Worm (Caenorhabditis elegans) whole organism, L3 larva: ENCODE results near the gene rgs-5.

ENCODE experiments used
- R02D3.7 ChIP-seq: fragments of 150-350 bp; optimal IDR thresholded peaks from 2 replicates; lab custom pipeline; 2014; ENCODE audit warnings: missing biosample characterization, missing genetic modification characterization
- ZK546.5 ChIP-seq: sonication (generic microtip); optimal IDR thresholded peaks from 2 replicates; lab custom pipeline; 2017; ENCODE audit warnings: missing biosample characterization, missing genetic modification characterization
- ama-1 ChIP-seq: fragments of 150-350 bp; optimal IDR thresholded peaks from 2 replicates; lab custom pipeline; 2018
- ceh-16 ChIP-seq: sonication (generic microtip); optimal IDR thresholded peaks from 2 replicates; lab custom pipeline; 2017; ENCODE audit warnings: missing biosample characterization, missing genetic modification characterization
- ceh-28 ChIP-seq: fragments of 150-350 bp; optimal IDR thresholded peaks from 2 replicates; lab custom pipeline; 2014; ENCODE audit warnings: missing biosample characterization, missing genetic modification reagents, missing genetic modification characterization
- ceh-82 ChIP-seq: fragments of 150-350 bp; optimal IDR thresholded peaks from 2 replicates; lab custom pipeline; 2014; ENCODE audit warnings: missing biosample characterization, missing genetic modification characterization
- ceh-9 ChIP-seq: sonication (generic microtip); optimal IDR thresholded peaks from 2 replicates; lab custom pipeline; 2018; ENCODE audit warnings: missing biosample characterization, missing genetic modification characterization
- daf-12 ChIP-seq: fragments of 150-350 bp; optimal IDR thresholded peaks from 2 replicates; lab custom pipeline; 2014; ENCODE audit warnings: missing biosample characterization, missing genetic modification reagents, missing genetic modification characterization
- elt-1 ChIP-seq: fragments of 150-350 bp; optimal IDR thresholded peaks from 2 replicates; lab custom pipeline; 2014; ENCODE audit warnings: missing biosample characterization, missing genetic modification characterization
- elt-2 ChIP-seq: sonication (generic microtip); optimal IDR thresholded peaks from 2 replicates; lab custom pipeline; 2016; ENCODE audit warnings: missing genetic modification reagents, mild to moderate bottlenecking, missing genetic modification characterization, missing compliant biosample characterization
- elt-3 ChIP-seq, 3 experiments: fragments of 150-350 bp in 1 of 3; sonication (generic microtip) in 2 of 3; optimal IDR thresholded peaks; 2 replicates in 2 of 3; 4 replicates in 1 of 3; lab custom pipeline; 2014 to 2017; ENCODE audit warnings: missing biosample characterization in 3 of 3, missing genetic modification characterization in 3 of 3
- fkh-10 ChIP-seq: sonication (generic microtip); optimal IDR thresholded peaks from 2 replicates; lab custom pipeline; 2017; ENCODE audit warnings: missing biosample characterization, missing genetic modification reagents, missing genetic modification characterization
- fkh-2 ChIP-seq: fragments of 150-350 bp; optimal IDR thresholded peaks from 2 replicates; lab custom pipeline; 2014; ENCODE audit warnings: missing biosample characterization, missing genetic modification reagents, missing genetic modification characterization
- fos-1 ChIP-seq: fragments of 150-350 bp; optimal IDR thresholded peaks from 2 replicates; lab custom pipeline; 2014; ENCODE audit warnings: missing biosample characterization, missing genetic modification characterization
- hmg-11 ChIP-seq: sonication (generic microtip); optimal IDR thresholded peaks from 2 replicates; lab custom pipeline; 2016; ENCODE audit warnings: missing genetic modification characterization, missing compliant biosample characterization
- jun-1 ChIP-seq: fragments of 150-350 bp; optimal IDR thresholded peaks from 2 replicates; lab custom pipeline; 2014; ENCODE audit warnings: missing biosample characterization, missing genetic modification reagents, missing genetic modification characterization
- lin-15B ChIP-seq: fragments of 150-350 bp; optimal IDR thresholded peaks from 2 replicates; lab custom pipeline; 2014; ENCODE audit warnings: missing biosample characterization, missing genetic modification characterization
- lin-39 ChIP-seq: fragments of 150-350 bp; optimal IDR thresholded peaks from 2 replicates; lab custom pipeline; 2018; ENCODE audit warnings: missing biosample characterization, missing genetic modification reagents, missing genetic modification characterization
- lsy-12 ChIP-seq: sonication (generic microtip); optimal IDR thresholded peaks from 2 replicates; lab custom pipeline; 2016; ENCODE audit warnings: mild to moderate bottlenecking, missing genetic modification characterization, missing compliant biosample characterization
- mml-1 ChIP-seq: fragments of 150-350 bp; sonication (generic microtip); optimal IDR thresholded peaks from 3 replicates; lab custom pipeline; 2014; ENCODE audit warnings: missing biosample characterization, missing genetic modification characterization
- nfya-1 ChIP-seq: sonication (generic microtip); optimal IDR thresholded peaks from 2 replicates; lab custom pipeline; 2017; ENCODE audit warnings: missing genetic modification characterization, mild to moderate bottlenecking, missing compliant biosample characterization, antibody characterized with exemption, moderate library complexity; ENCODE audit not compliant: insufficient read depth
- nhr-11 ChIP-seq: fragments of 150-350 bp; optimal IDR thresholded peaks from 2 replicates; lab custom pipeline; 2014; ENCODE audit warnings: missing biosample characterization, missing genetic modification characterization
- nhr-12 ChIP-seq: fragments of 150-350 bp; optimal IDR thresholded peaks from 2 replicates; lab custom pipeline; 2014; ENCODE audit warnings: missing biosample characterization, missing genetic modification characterization
- nhr-23 ChIP-seq: fragments of 150-350 bp; optimal IDR thresholded peaks from 2 replicates; lab custom pipeline; 2014; ENCODE audit warnings: missing biosample characterization, missing genetic modification reagents, missing genetic modification characterization
- nhr-237 ChIP-seq: fragments of 150-350 bp; optimal IDR thresholded peaks from 2 replicates; lab custom pipeline; 2014; ENCODE audit warnings: missing biosample characterization, missing genetic modification characterization
- nhr-25 ChIP-seq: sonication (generic microtip); optimal IDR thresholded peaks from 2 replicates; lab custom pipeline; 2017; ENCODE audit warnings: missing biosample characterization, missing genetic modification characterization
- nhr-43 ChIP-seq: sonication (generic microtip); optimal IDR thresholded peaks from 2 replicates; lab custom pipeline; 2016; ENCODE audit warnings: mild to moderate bottlenecking, missing genetic modification characterization, missing compliant biosample characterization; ENCODE audit not compliant: poor library complexity, severe bottlenecking
- nhr-67 ChIP-seq: fragments of 150-350 bp; optimal IDR thresholded peaks from 2 replicates; lab custom pipeline; 2014; ENCODE audit warnings: missing biosample characterization, missing genetic modification characterization
- nhr-77 ChIP-seq: fragments of 150-350 bp; optimal IDR thresholded peaks from 2 replicates; lab custom pipeline; 2014; ENCODE audit warnings: missing biosample characterization, missing genetic modification characterization
- pha-4 ChIP-seq: fragments of 150-350 bp; optimal IDR thresholded peaks from 2 replicates; lab custom pipeline; 2014; ENCODE audit warnings: missing biosample characterization, missing genetic modification reagents, missing genetic modification characterization
- pqm-1 ChIP-seq: fragments of 150-350 bp; optimal IDR thresholded peaks from 2 replicates; lab custom pipeline; 2017; ENCODE audit warnings: missing biosample characterization, missing genetic modification characterization, inconsistent platforms
- snpc-4 ChIP-seq: fragments of 150-350 bp; optimal IDR thresholded peaks from 2 replicates; lab custom pipeline; 2014; ENCODE audit warnings: missing biosample characterization, missing genetic modification characterization
- unc-39 ChIP-seq: sonication (generic microtip); optimal IDR thresholded peaks from 4 replicates; lab custom pipeline; 2017; ENCODE audit warnings: missing biosample characterization, missing genetic modification characterization
- unc-62 ChIP-seq: fragments of 150-350 bp; sonication (generic microtip); optimal IDR thresholded peaks from 4 replicates; lab custom pipeline; 2014; ENCODE audit warnings: missing biosample characterization, missing genetic modification reagents, missing genetic modification characterization
- zag-1 ChIP-seq: fragments of 150-350 bp; optimal IDR thresholded peaks from 2 replicates; lab custom pipeline; 2014; ENCODE audit warnings: missing biosample characterization, missing genetic modification characterization
- ztf-11 ChIP-seq: fragments of 150-350 bp; optimal IDR thresholded peaks from 2 replicates; lab custom pipeline; 2014; ENCODE audit warnings: missing biosample characterization, missing genetic modification characterization
- ztf-4 ChIP-seq: fragments of 150-350 bp; optimal IDR thresholded peaks from 2 replicates; lab custom pipeline; 2014; ENCODE audit warnings: missing biosample characterization, missing genetic modification characterization

rgs-5 gene

DNA sequence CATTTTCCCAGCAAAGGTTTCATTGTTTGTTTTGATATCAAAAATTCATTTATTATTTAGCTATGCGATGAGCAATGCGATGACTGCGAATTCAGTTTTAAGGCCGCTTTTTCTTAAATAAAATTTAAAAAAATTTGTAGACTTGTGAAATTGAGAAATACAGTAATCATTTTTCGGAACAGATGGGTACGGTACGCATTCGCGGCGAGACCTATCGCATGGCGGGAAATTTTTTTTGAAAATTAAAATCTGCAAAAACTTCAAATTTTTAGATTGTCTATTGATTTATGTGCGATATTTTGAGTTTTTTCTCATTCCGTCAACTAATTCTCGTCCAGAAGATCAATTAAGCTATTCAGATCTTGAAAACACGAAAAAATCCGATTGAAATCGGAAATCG lies 34.8 kb upstream of the rgs-5 start:
- TF ChIP-seq nhr-11, result no peak
- no peak for TF ChIP-seq nhr-67 (tag; lab: Kevin White, UChicago)
- TF ChIP-seq nhr-77 (tag; lab: Kevin White, UChicago), result no peak
- no peak for TF ChIP-seq nhr-43
- TF ChIP-seq, all 47 proteins: peak for 0

DNA sequence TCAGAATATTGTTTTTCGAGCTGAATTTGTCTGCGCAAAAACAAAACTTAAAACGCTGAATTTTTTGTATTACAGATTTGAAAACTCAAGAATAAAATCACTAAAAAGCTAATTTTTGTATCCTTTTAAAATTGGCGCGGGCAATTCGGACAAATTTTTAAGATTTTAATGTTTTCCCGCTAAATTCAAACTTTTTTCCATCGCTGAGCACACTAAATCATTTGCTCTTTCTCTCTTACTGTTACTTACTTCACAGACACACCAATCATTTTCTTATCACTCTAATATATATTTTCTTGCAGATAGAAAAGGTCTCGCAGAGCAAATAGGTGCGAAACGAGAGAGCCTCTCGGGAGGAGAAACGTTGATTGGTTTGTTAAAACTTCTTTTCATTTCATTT lies 34.4 kb upstream of the rgs-5 start, which contains the start of gene par-3:
TSS of gene par-3 (plus strand) at position 301 of the 400 bp plus-strand sequence.
- TF ChIP-seq ztf-4, result no peak
- TF ChIP-seq ceh-9, result no peak
- TF ChIP-seq nhr-77 (tag; lab: Kevin White, UChicago), result no peak
- TF ChIP-seq lsy-12 (tag; lab: Kevin White, UChicago), result no peak
- TF ChIP-seq nfya-1 (tag; lab: Kevin White, UChicago), result no peak
- no peak for TF ChIP-seq nhr-43
- TF ChIP-seq nhr-237 (tag; lab: Kevin White, UChicago), result no peak
- TF ChIP-seq lin-39 (tag; lab: Kevin White, UChicago), result no peak
- no peak for TF ChIP-seq fkh-2 (tag; lab: Kevin White, UChicago)
- no peak for TF ChIP-seq ceh-16 (tag; lab: Kevin White, UChicago)
- TF ChIP-seq lin-15B (tag; lab: Kevin White, UChicago), result no peak
- no peak for TF ChIP-seq daf-12 (tag; lab: Kevin White, UChicago)
- TF ChIP-seq unc-62, result no peak
- TF ChIP-seq ztf-11 (tag; lab: Kevin White, UChicago), result no peak
- TF ChIP-seq ceh-28 (tag; lab: Kevin White, UChicago), result no peak
- no peak for TF ChIP-seq jun-1 (tag; lab: Kevin White, UChicago)
- TF ChIP-seq ZK546.5 (tag; lab: Kevin White, UChicago), result no peak
- no peak for TF ChIP-seq ceh-82 (tag; lab: Kevin White, UChicago)
- TF ChIP-seq, all 47 proteins: peak for 0

DNA sequence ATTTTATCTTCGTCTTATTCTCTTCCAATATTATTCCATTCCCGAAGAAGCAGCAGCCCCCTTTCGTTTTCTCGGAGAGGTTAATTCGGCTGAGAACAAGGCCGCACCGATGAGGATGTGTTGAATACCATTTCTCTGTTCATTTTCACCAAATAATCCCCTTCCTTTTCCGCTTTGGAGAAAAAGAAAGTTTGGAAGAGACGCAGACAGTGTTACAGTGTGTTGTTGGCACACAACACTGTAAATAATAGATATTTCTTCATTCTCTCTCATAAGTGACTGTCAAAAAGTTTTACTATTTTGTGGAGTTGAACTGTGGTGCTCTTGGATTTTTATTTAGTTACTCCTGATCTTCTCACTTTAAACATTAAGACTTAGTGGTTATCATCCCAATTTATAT lies 33.1 kb upstream of the rgs-5 start:
- TF ChIP-seq unc-39 (tag; lab: Kevin White, UChicago) (no peak), nhr-25 (tag; lab: Kevin White, UChicago) (peak; percentile 58), ceh-28 (tag; lab: Kevin White, UChicago) (no peak), nhr-12 (tag; lab: Kevin White, UChicago) (no peak), elt-3 (tag; optimal IDR thresholded peaks at IDR 0.05; lab: Kevin White, UChicago) (no peak), pha-4 (tag; lab: Kevin White, UChicago) (peak; percentile 86)

DNA sequence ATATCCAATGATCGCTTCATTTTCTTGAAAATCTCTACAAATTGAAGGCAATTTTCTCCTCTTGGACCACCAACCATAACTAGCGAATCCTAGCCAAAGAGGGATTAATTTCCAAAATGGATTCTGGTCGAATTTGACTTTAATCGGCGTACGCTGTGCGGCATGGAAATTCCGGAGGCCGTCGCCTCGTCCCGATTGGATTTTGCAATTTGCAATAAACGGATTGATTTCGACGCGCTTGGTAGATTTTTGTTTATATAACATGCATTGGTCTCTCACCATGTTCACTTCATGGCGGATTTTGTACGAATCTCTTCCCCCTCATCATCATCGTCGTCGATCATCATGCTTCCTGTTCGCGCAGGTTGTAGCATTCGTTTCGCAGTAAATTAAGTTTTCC lies 32.6 kb upstream of the rgs-5 start:
- TF ChIP-seq nhr-23 (tag; lab: Kevin White, UChicago) (no peak), elt-2 (tag; lab: Kevin White, UChicago) (no peak), ceh-28 (tag; lab: Kevin White, UChicago) (no peak), zag-1 (no peak), jun-1 (tag; lab: Kevin White, UChicago) (no peak), nfya-1 (tag; lab: Kevin White, UChicago) (no peak), snpc-4 (no peak), ceh-9 (no peak), ZK546.5 (tag; lab: Kevin White, UChicago) (no peak), R02D3.7 (no peak), mml-1 (tag; lab: Kevin White, UChicago) (no peak), pha-4 (tag; lab: Kevin White, UChicago) (no peak), ceh-16 (tag; lab: Kevin White, UChicago) (no peak)

DNA sequence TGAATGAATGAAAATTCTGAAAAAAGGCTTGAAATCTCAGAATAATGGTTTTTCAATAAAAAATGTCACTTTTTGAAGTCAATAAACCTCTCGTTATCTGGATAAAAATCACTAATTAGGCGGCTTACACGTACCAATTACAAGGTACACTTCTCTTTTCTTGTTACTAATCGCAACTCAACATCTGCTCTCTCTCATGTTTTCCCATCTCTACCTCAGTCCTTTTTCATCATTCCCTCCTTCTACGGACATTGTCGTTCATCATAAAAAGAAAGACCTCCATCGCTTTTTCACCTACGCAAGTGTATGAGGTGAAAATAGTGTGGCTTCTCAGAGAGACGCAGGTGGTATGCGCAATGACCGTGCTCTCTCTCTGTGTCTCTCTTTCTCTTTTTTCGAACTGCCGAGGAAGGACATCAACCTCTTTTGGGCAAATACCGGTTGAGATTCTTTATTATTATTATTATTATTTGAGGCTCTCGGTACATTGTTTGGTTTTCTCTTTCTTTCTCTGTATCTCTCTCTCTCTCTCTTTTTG lies 30.3 kb upstream of the rgs-5 start:
- TF ChIP-seq hmg-11 (tag; lab: Kevin White, UChicago), result peak; percentile 19
- TF ChIP-seq fos-1, result no peak
- TF ChIP-seq jun-1 (tag; lab: Kevin White, UChicago), result no peak
- TF ChIP-seq zag-1, result no peak
- TF ChIP-seq elt-1, result peak; percentile 22
- no peak for TF ChIP-seq ama-1 (lab: Kevin White, UChicago)
- TF ChIP-seq lin-15B (tag; lab: Kevin White, UChicago), result no peak
- no peak for TF ChIP-seq daf-12 (tag; lab: Kevin White, UChicago)
- no peak for TF ChIP-seq nhr-237 (tag; lab: Kevin White, UChicago)
- TF ChIP-seq fkh-10 (GFP tag; lab: Kevin White, UChicago), result no peak
- peak; percentile 37 for TF ChIP-seq pha-4 (tag; lab: Kevin White, UChicago)
- no peak for TF ChIP-seq elt-3 (tag; optimal IDR thresholded peaks at IDR 0.05; lab: Kevin White, UChicago)
- TF ChIP-seq nfya-1 (tag; lab: Kevin White, UChicago), result peak; percentile 12
- no peak for TF ChIP-seq pqm-1 (tag; lab: Kevin White, UChicago)
- no peak for TF ChIP-seq ZK546.5 (tag; lab: Kevin White, UChicago)
- peak; percentile 76 for TF ChIP-seq nhr-25 (tag; lab: Kevin White, UChicago)
- peak; percentile 3 for TF ChIP-seq elt-2 (tag; lab: Kevin White, UChicago)
